Worm (Caenorhabditis elegans) whole organism, young adult: ENCODE measurements around the gene srh-299.

ENCODE experiments used
- cebp-1 ChIP-seq, 2 experiments: fragments of 200-800 bp in 1 of 2; sonication (Bioruptor generic) in 1 of 2; sonication (generic microtip) in 1 of 2; IDR thresholded peaks in 1 of 2; optimal IDR thresholded peaks in 1 of 2; 2 replicates each; pipeline versions ENCODE4 v1.3.6 to Lab custom; 2017 to 2022; ENCODE audit warnings: missing compliant biosample characterization in 2 of 2, missing genetic modification characterization in 2 of 2, mild to moderate bottlenecking in 1 of 2, missing genetic modification reagents in 1 of 2, moderate library complexity in 1 of 2
- efl-1 ChIP-seq: fragments of 150-350 bp; optimal IDR thresholded peaks from 2 replicates; lab custom pipeline; 2014; ENCODE audit warnings: missing biosample characterization, missing genetic modification reagents, missing genetic modification characterization
- hrde-1 ChIP-seq: sonication (generic microtip); optimal IDR thresholded peaks from 2 replicates; lab custom pipeline; 2016; ENCODE audit warnings: missing genetic modification characterization, mild to moderate bottlenecking, missing compliant biosample characterization, moderate library complexity, missing genotype, missing genetic modification reagents, borderline replicate concordance
- lir-1 ChIP-seq: fragments of 200-800 bp; sonication (Bioruptor generic); conservative IDR thresholded peaks from 2 replicates; pipeline ENCODE4 v1.3.6; 2022; ENCODE audit warnings: missing genetic modification reagents, missing genetic modification characterization, missing compliant biosample characterization

DNA sequence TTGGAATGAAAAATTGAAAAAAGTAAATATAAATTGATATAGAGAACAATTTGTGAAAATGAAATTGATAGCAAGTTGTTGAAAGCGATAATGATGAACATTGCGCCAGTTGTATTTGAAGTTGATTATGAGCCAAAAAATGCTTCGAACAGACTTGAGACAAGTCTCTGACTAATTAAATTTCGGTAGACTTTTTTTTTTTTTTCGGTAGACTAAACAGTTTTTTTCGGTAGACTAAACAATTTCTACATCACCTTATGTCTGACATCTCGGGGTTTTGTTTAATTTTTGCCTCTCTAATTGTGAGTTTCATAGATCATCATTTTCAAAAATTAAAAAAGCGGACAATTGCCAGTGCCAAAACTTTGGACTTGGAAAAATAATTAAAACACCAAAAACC is 29.5 kb upstream of the srh-299 start, which contains the start of gene srbc-54:
- TF ChIP-seq lir-1 (GFP tag; lab: Robert Waterston, UW), result no peak
- no peak for TF ChIP-seq efl-1 (GFP tag; lab: Kevin White, UChicago)
- TF ChIP-seq hrde-1 (tag; lab: Kevin White, UChicago), result no peak
- TF ChIP-seq cebp-1 (GFP tag; IDR thresholded peaks at IDR 0.05; lab: Robert Waterston, UW), result no peak
- no peak for TF ChIP-seq cebp-1 (tag; optimal IDR thresholded peaks at IDR 0.05; lab: Kevin White, UChicago)
